Worm (Caenorhabditis elegans) whole organism, young adult: ENCODE data around the gene C14H10.2.

ENCODE experiments used
- T26A5.8 ChIP-seq: sonication (generic microtip); optimal IDR thresholded peaks from 2 replicates; lab custom pipeline; 2016; ENCODE audit warnings: missing genetic modification characterization, missing compliant biosample characterization
- Y79H2A.3 ChIP-seq: fragments of 200-800 bp; sonication (Bioruptor generic); conservative IDR thresholded peaks from 2 replicates; pipeline ENCODE4 v1.3.6; 2022; ENCODE audit warnings: missing genetic modification reagents, missing genetic modification characterization, missing compliant biosample characterization
- hrde-1 ChIP-seq: sonication (generic microtip); optimal IDR thresholded peaks from 2 replicates; lab custom pipeline; 2016; ENCODE audit warnings: missing genetic modification characterization, mild to moderate bottlenecking, missing compliant biosample characterization, moderate library complexity, missing genotype, missing genetic modification reagents, borderline replicate concordance
- mcd-1 ChIP-seq: fragments of 200-800 bp; sonication (Bioruptor generic); IDR thresholded peaks from 2 replicates; pipeline ENCODE4 v1.3.6; 2022; ENCODE audit warnings: missing genetic modification reagents, missing genetic modification characterization, missing compliant biosample characterization
- nhr-179 ChIP-seq: sonication (generic microtip); optimal IDR thresholded peaks from 2 replicates; lab custom pipeline; 2016; ENCODE audit warnings: mild to moderate bottlenecking, missing genetic modification characterization, missing compliant biosample characterization
- unc-62 ChIP-seq: fragments of 150-350 bp; optimal IDR thresholded peaks from 2 replicates; lab custom pipeline; 2014; ENCODE audit warnings: missing biosample characterization, missing genetic modification reagents, missing genetic modification characterization

ce11 chrX:10194327-10195096 is 58.2 kb downstream of the C14H10.2 start, which contains the start of gene myrf-2:
- TF ChIP-seq T26A5.8 (tag; lab: Kevin White, UChicago) (no peak), nhr-179 (tag; lab: Kevin White, UChicago) (no peak), hrde-1 (tag; lab: Kevin White, UChicago) (no peak), unc-62 (GFP tag; lab: Kevin White, UChicago) (no peak), Y79H2A.3 (GFP tag; lab: Robert Waterston, UW) (no peak), mcd-1 (GFP tag; lab: Robert Waterston, UW) (no peak)
